Worm (Caenorhabditis elegans) whole organism, young adult: ENCODE results near the gene T06C10.3.

Experiments
- B0336.3 ChIP-seq: fragments of 200-800 bp; sonication (Bioruptor generic); IDR thresholded peaks from 2 replicates; pipeline ENCODE4 v1.3.6; 2022; ENCODE audit warnings: missing genetic modification characterization, missing compliant biosample characterization
- C06A6.2 ChIP-seq: fragments of 200-800 bp; sonication (Bioruptor generic); conservative IDR thresholded peaks from 2 replicates; pipeline ENCODE4 v1.3.6; 2022; ENCODE audit warnings: missing genetic modification characterization, missing compliant biosample characterization
- C17E4.6 ChIP-seq: fragments of 200-800 bp; sonication (Bioruptor generic); IDR thresholded peaks from 2 replicates; pipeline ENCODE4 v1.3.6; 2022; ENCODE audit warnings: missing genetic modification reagents, missing genetic modification characterization, missing compliant biosample characterization
- D2030.7 ChIP-seq: fragments of 200-800 bp; sonication (Bioruptor generic); IDR thresholded peaks from 2 replicates; pipeline ENCODE4 v1.3.6; 2022; ENCODE audit warnings: missing genetic modification reagents, missing genetic modification characterization, missing compliant biosample characterization
- F10E7.11 ChIP-seq: sonication (generic microtip); optimal IDR thresholded peaks from 2 replicates; lab custom pipeline; 2017; ENCODE audit warnings: mild to moderate bottlenecking, missing genetic modification characterization, moderate library complexity, missing compliant biosample characterization
- F39B2.1 ChIP-seq: fragments of 200-800 bp; sonication (Bioruptor generic); IDR thresholded peaks from 2 replicates; pipeline ENCODE4 v1.3.6; 2022; ENCODE audit warnings: missing genetic modification reagents, missing genetic modification characterization, missing compliant biosample characterization
- F49E8.2 ChIP-seq: sonication (generic microtip); optimal IDR thresholded peaks from 3 replicates; lab custom pipeline; 2017; ENCODE audit warnings: missing genetic modification characterization, mild to moderate bottlenecking, missing compliant biosample characterization, antibody characterized with exemption, moderate library complexity; ENCODE audit not compliant: insufficient read depth
- K11D2.4 ChIP-seq: fragments of 200-800 bp; sonication (Bioruptor generic); IDR thresholded peaks from 2 replicates; pipeline ENCODE4 v1.3.6; 2022; ENCODE audit warnings: missing genetic modification reagents, missing genetic modification characterization, missing compliant biosample characterization
- T07F8.4 ChIP-seq: sonication (generic microtip); optimal IDR thresholded peaks from 2 replicates; lab custom pipeline; 2016; ENCODE audit warnings: mild to moderate bottlenecking, missing genetic modification characterization, moderate library complexity, missing compliant biosample characterization
- ZK185.1 ChIP-seq: sonication (generic microtip); optimal IDR thresholded peaks from 2 replicates; lab custom pipeline; 2016; ENCODE audit warnings: mild to moderate bottlenecking, missing genetic modification characterization, missing compliant biosample characterization; ENCODE audit not compliant: poor library complexity, severe bottlenecking
- akir-1 ChIP-seq: fragments of 200-800 bp; sonication (Bioruptor generic); optimal IDR thresholded peaks from 2 replicates; lab custom pipeline; 2018; ENCODE audit warnings: mild to moderate bottlenecking, missing genetic modification characterization, moderate library complexity, missing compliant biosample characterization
- ama-1 ChIP-seq, 3 experiments: fragments of 150-350 bp in 1 of 3; sonication (generic microtip) in 2 of 3; optimal IDR thresholded peaks; 2 replicates each; lab custom pipeline; 2014 to 2018; ENCODE audit warnings: missing biosample characterization in 2 of 3, missing genetic modification characterization in 2 of 3, missing genetic modification reagents in 2 of 3
- atf-7 ChIP-seq: sonication (generic microtip); optimal IDR thresholded peaks from 2 replicates; lab custom pipeline; 2017; ENCODE audit warnings: mild to moderate bottlenecking, missing genetic modification characterization, missing compliant biosample characterization
- attf-3 ChIP-seq: fragments of 200-800 bp; sonication (Bioruptor generic); conservative IDR thresholded peaks from 2 replicates; pipeline ENCODE4 v1.3.6; 2022; ENCODE audit warnings: missing genetic modification reagents, missing genetic modification characterization, missing compliant biosample characterization
- bed-1 ChIP-seq: fragments of 200-800 bp; sonication (Bioruptor generic); IDR thresholded peaks from 2 replicates; pipeline ENCODE4 v1.3.6; 2022; ENCODE audit warnings: missing genetic modification reagents, missing genetic modification characterization, missing compliant biosample characterization
- bed-2 ChIP-seq: fragments of 200-800 bp; sonication (Bioruptor generic); IDR thresholded peaks from 2 replicates; pipeline ENCODE4 v1.3.6; 2022; ENCODE audit warnings: missing genetic modification reagents, missing genetic modification characterization, missing compliant biosample characterization
- cebp-1 ChIP-seq, 2 experiments: fragments of 200-800 bp in 1 of 2; sonication (Bioruptor generic) in 1 of 2; sonication (generic microtip) in 1 of 2; IDR thresholded peaks in 1 of 2; optimal IDR thresholded peaks in 1 of 2; 2 replicates each; pipeline versions ENCODE4 v1.3.6 to Lab custom; 2017 to 2022; ENCODE audit warnings: missing compliant biosample characterization in 2 of 2, missing genetic modification characterization in 2 of 2, mild to moderate bottlenecking in 1 of 2, missing genetic modification reagents in 1 of 2, moderate library complexity in 1 of 2
- cebp-2 ChIP-seq: fragments of 200-800 bp; sonication (Bioruptor generic); IDR thresholded peaks from 2 replicates; pipeline ENCODE4 v1.3.6; 2022; ENCODE audit warnings: missing genetic modification characterization, missing compliant biosample characterization
- ceh-27 ChIP-seq: fragments of 200-800 bp; sonication (Bioruptor generic); optimal IDR thresholded peaks from 2 replicates; lab custom pipeline; 2018; ENCODE audit warnings: mild to moderate bottlenecking, missing genetic modification characterization, moderate library complexity, missing compliant biosample characterization
- ceh-58 ChIP-seq: fragments of 200-800 bp; sonication (Bioruptor generic); IDR thresholded peaks from 2 replicates; pipeline ENCODE4 v1.3.6; 2022; ENCODE audit warnings: missing genetic modification characterization, missing compliant biosample characterization
- die-1 ChIP-seq: sonication (generic microtip); optimal IDR thresholded peaks from 2 replicates; lab custom pipeline; 2016; ENCODE audit warnings: missing genotype, mild to moderate bottlenecking, missing genetic modification characterization, missing compliant biosample characterization
- ekl-4 ChIP-seq: fragments of 200-800 bp; sonication (Bioruptor generic); IDR thresholded peaks from 2 replicates; pipeline ENCODE4 v1.3.6; 2022; ENCODE audit warnings: missing genetic modification reagents, missing genetic modification characterization, missing compliant biosample characterization
- hmg-20 ChIP-seq: fragments of 200-800 bp; sonication (Bioruptor generic); IDR thresholded peaks from 2 replicates; pipeline ENCODE4 v1.3.6; 2022; ENCODE audit warnings: missing genetic modification reagents, missing genetic modification characterization, missing compliant biosample characterization
- hrde-1 ChIP-seq: sonication (generic microtip); optimal IDR thresholded peaks from 2 replicates; lab custom pipeline; 2016; ENCODE audit warnings: missing genetic modification characterization, mild to moderate bottlenecking, missing compliant biosample characterization, moderate library complexity, missing genotype, missing genetic modification reagents, borderline replicate concordance
- let-607 ChIP-seq, 2 experiments: fragments of 200-800 bp in 1 of 2; sonication (Bioruptor generic) in 1 of 2; sonication (generic microtip) in 1 of 2; optimal IDR thresholded peaks; 2 replicates each; lab custom pipeline; 2016 to 2018; ENCODE audit warnings: mild to moderate bottlenecking in 2 of 2, missing compliant biosample characterization in 2 of 2, missing genetic modification characterization in 2 of 2, moderate library complexity in 2 of 2, missing genotype in 1 of 2
- lin-26 ChIP-seq: fragments of 200-800 bp; sonication (Bioruptor generic); IDR thresholded peaks from 2 replicates; pipeline ENCODE4 v1.3.6; 2022; ENCODE audit warnings: missing genetic modification reagents, missing genetic modification characterization, missing compliant biosample characterization
- lin-40 ChIP-seq: sonication (generic microtip); optimal IDR thresholded peaks from 2 replicates; lab custom pipeline; 2016; ENCODE audit warnings: missing genetic modification characterization, mild to moderate bottlenecking, missing compliant biosample characterization, missing genotype, missing genetic modification reagents
- madf-3 ChIP-seq: fragments of 200-800 bp; sonication (Bioruptor generic); IDR thresholded peaks from 2 replicates; pipeline ENCODE4 v1.3.6; 2022; ENCODE audit warnings: missing genetic modification reagents, missing genetic modification characterization, missing compliant biosample characterization
- madf-6 ChIP-seq: fragments of 200-800 bp; sonication (Bioruptor generic); IDR thresholded peaks from 2 replicates; pipeline ENCODE4 v1.3.6; 2022; ENCODE audit warnings: missing genetic modification reagents, missing genetic modification characterization, missing compliant biosample characterization
- mes-4 ChIP-seq: sonication (generic microtip); optimal IDR thresholded peaks from 2 replicates; lab custom pipeline; 2016; ENCODE audit warnings: missing genotype, missing genetic modification characterization, missing compliant biosample characterization
- nhr-120 ChIP-seq: fragments of 200-800 bp; sonication (Bioruptor generic); IDR thresholded peaks from 2 replicates; pipeline ENCODE4 v1.3.6; 2022; ENCODE audit warnings: missing genetic modification characterization, missing compliant biosample characterization
- nhr-27 ChIP-seq: fragments of 200-800 bp; sonication (Bioruptor generic); optimal IDR thresholded peaks from 2 replicates; lab custom pipeline; 2018; ENCODE audit warnings: mild to moderate bottlenecking, missing genetic modification characterization, moderate library complexity, missing compliant biosample characterization
- nhr-80 ChIP-seq: sonication (generic microtip); optimal IDR thresholded peaks from 2 replicates; lab custom pipeline; 2016; ENCODE audit warnings: missing genetic modification characterization, missing compliant biosample characterization
- pbrm-1 ChIP-seq: fragments of 200-800 bp; sonication (Bioruptor generic); IDR thresholded peaks from 2 replicates; pipeline ENCODE4 v1.3.6; 2022; ENCODE audit warnings: missing genetic modification reagents, missing genetic modification characterization, missing compliant biosample characterization
- rcor-1 ChIP-seq: fragments of 200-800 bp; sonication (Bioruptor generic); IDR thresholded peaks from 2 replicates; pipeline ENCODE4 v1.3.6; 2022; ENCODE audit warnings: missing genetic modification reagents, missing genetic modification characterization, missing compliant biosample characterization
- repo-1 ChIP-seq: sonication (generic microtip); optimal IDR thresholded peaks from 2 replicates; lab custom pipeline; 2017; ENCODE audit warnings: mild to moderate bottlenecking, missing genetic modification characterization, missing compliant biosample characterization
- sea-2 ChIP-seq: fragments of 200-800 bp; sonication (Bioruptor generic); IDR thresholded peaks from 2 replicates; pipeline ENCODE4 v1.3.6; 2022; ENCODE audit warnings: missing genetic modification characterization, missing compliant biosample characterization
- sptf-2 ChIP-seq: fragments of 200-800 bp; sonication (Bioruptor generic); optimal IDR thresholded peaks from 2 replicates; lab custom pipeline; 2018; ENCODE audit warnings: mild to moderate bottlenecking, missing genetic modification characterization, missing compliant biosample characterization
- ztf-18 ChIP-seq: sonication (generic microtip); optimal IDR thresholded peaks from 2 replicates; lab custom pipeline; 2016; ENCODE audit warnings: missing genotype, mild to moderate bottlenecking, missing genetic modification characterization, missing compliant biosample characterization
- ztf-28 ChIP-seq: fragments of 200-800 bp; sonication (Bioruptor generic); IDR thresholded peaks from 2 replicates; pipeline ENCODE4 v1.3.6; 2022; ENCODE audit warnings: missing genetic modification reagents, missing genetic modification characterization, missing compliant biosample characterization

The T06C10.3 gene

DNA sequence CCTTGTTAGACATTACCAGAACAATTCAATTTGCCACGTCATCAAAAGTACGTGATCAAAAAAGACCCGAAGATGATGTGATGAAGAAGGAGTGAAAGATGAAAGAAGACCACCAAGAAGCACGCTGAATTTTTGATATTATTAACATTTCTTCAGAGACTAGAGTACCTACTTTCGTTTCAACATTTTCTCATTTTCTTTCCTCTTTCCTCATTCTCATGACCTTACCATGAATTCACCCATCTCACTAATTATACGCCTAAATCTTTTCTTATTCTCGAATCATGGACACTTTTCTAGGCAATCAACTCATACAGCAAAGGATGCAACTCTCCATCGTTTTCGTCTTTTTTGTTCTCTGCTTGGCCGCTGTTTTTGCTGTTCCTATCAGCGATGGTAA, 1.9 kb upstream of the T06C10.3 start, which contains the start of gene flp-10:
TSS of gene flp-10 (plus strand) at position 301 of the 400 bp plus-strand sequence.
- TF ChIP-seq ztf-18 (tag; lab: Kevin White, UChicago) (no peak), F39B2.1 (GFP tag; lab: Robert Waterston, UW) (no peak), madf-3 (GFP tag; lab: Robert Waterston, UW) (no peak), mes-4 (tag; lab: Kevin White, UChicago) (no peak), hrde-1 (tag; lab: Kevin White, UChicago) (no peak)

ce11 chrIV:7877255-7877654, 6.7 kb downstream of the T06C10.3 start:
- TF ChIP-seq sptf-2 (GFP tag; lab: Kevin White, UChicago) = no peak
- TF ChIP-seq cebp-2 = no peak
- no peak for TF ChIP-seq B0336.3 (GFP tag; lab: Robert Waterston, UW)
- no peak for TF ChIP-seq ama-1 (optimal IDR thresholded peaks at IDR 0.05; lab: Kevin White, UChicago)
- no peak for TF ChIP-seq ama-1 (GFP tag; optimal IDR thresholded peaks at IDR 0.05; lab: Kevin White, UChicago)
- TF ChIP-seq T07F8.4 (tag; lab: Kevin White, UChicago) = no peak
- TF ChIP-seq nhr-80 (tag; lab: Kevin White, UChicago) = no peak
- no peak for TF ChIP-seq ekl-4 (GFP tag; lab: Robert Waterston, UW)
- TF ChIP-seq rcor-1 (GFP tag; lab: Robert Waterston, UW) = no peak
- TF ChIP-seq madf-3 (GFP tag; lab: Robert Waterston, UW) = no peak
- TF ChIP-seq F49E8.2 (tag; lab: Kevin White, UChicago) = no peak
- TF ChIP-seq, all 124 proteins: peak for 0

ce11 chrIV:7877781-7878180, 7.2 kb downstream of the T06C10.3 start, which contains the start of gene kin-26:
kin-26 (minus strand) TSS chrIV:7877881.
- TF ChIP-seq hmg-20 (GFP tag; lab: Robert Waterston, UW) = no peak
- no peak for TF ChIP-seq die-1 (tag; lab: Kevin White, UChicago)
- TF ChIP-seq madf-6 (GFP tag; lab: Robert Waterston, UW) = no peak
- TF ChIP-seq attf-3 = no peak
- TF ChIP-seq mes-4 (tag; lab: Kevin White, UChicago) = no peak
- TF ChIP-seq ceh-58 (GFP tag; lab: Robert Waterston, UW) = no peak
- no peak for TF ChIP-seq K11D2.4 (GFP tag; lab: Robert Waterston, UW)
- no peak for TF ChIP-seq cebp-2
- no peak for TF ChIP-seq hrde-1 (tag; lab: Kevin White, UChicago)
- TF ChIP-seq cebp-1 (GFP tag; IDR thresholded peaks at IDR 0.05; lab: Robert Waterston, UW) = no peak
- no peak for TF ChIP-seq cebp-1 (tag; optimal IDR thresholded peaks at IDR 0.05; lab: Kevin White, UChicago)
- TF ChIP-seq C06A6.2 (GFP tag; lab: Robert Waterston, UW) = no peak
- TF ChIP-seq bed-1 (GFP tag; lab: Robert Waterston, UW) = no peak
- no peak for TF ChIP-seq pbrm-1 (GFP tag; lab: Robert Waterston, UW)
- no peak for TF ChIP-seq ztf-28
- no peak for TF ChIP-seq F39B2.1 (GFP tag; lab: Robert Waterston, UW)
- no peak for TF ChIP-seq nhr-27 (tag; lab: Kevin White, UChicago)
- no peak for TF ChIP-seq lin-40 (tag; lab: Kevin White, UChicago)
- no peak for TF ChIP-seq D2030.7 (GFP tag; lab: Robert Waterston, UW)
- no peak for TF ChIP-seq sea-2 (GFP tag; lab: Robert Waterston, UW)
- no peak for TF ChIP-seq C17E4.6 (GFP tag; lab: Robert Waterston, UW)

DNA sequence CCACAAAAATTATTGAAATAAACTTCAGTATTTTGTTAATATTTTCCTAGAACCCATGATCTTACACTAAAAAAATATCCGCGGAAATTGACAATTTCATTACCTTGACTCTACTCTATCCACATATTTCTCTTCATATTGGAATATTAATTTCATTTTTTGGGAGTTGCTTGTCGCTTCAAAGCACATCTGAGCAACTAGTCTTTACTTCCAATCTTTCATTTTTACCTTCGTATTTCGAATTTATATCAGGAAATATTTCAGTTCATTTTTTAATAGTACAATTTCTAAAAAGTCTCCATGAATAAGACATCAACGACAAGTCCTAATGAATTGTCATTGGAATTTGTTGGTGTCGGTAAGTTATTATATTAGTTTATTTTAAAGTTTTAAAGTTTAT, 8.5 kb downstream of the T06C10.3 start, which contains the start of gene srt-73:
TSS of gene srt-73 (plus strand) at position 301 of the 400 bp plus-strand sequence.
- TF ChIP-seq F10E7.11 (tag; lab: Kevin White, UChicago) = no peak
- no peak for TF ChIP-seq atf-7 (tag; lab: Kevin White, UChicago)
- no peak for TF ChIP-seq bed-2 (GFP tag; lab: Robert Waterston, UW)
- TF ChIP-seq repo-1 = no peak
- no peak for TF ChIP-seq ZK185.1
- TF ChIP-seq akir-1 (GFP tag; lab: Kevin White, UChicago) = no peak
- no peak for TF ChIP-seq lin-26
- TF ChIP-seq nhr-120 (GFP tag; lab: Robert Waterston, UW) = no peak
- TF ChIP-seq ceh-27 (GFP tag; lab: Kevin White, UChicago) = no peak
- TF ChIP-seq let-607 (tag; optimal IDR thresholded peaks at IDR 0.05; lab: Kevin White, UChicago) = no peak
